Worm (Caenorhabditis elegans): ENCODE measurements around the gene T04C10.3.

T04C10.3 gene

DNA sequence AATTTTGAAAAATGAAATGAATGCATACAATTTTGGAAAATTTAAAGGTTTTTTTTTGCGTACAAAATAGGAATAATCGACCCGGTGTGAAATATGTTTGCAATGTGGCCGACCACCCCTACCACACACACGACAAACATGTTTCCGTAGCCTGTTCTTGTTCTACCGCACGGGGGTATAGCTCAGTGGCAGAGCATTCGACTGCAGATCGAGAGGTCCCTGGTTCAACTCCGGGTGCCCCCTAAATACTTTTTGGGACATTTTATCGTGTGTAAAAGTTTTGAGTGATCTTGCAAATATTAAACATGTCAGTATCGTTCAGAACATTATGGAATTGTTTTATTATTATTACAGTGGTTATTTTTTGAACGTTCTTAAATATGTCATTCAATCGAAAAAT, 7.5 kb upstream of the T04C10.3 start:
- TF ChIP-seq ceh-82 (tag; optimal IDR thresholded peaks at IDR 0.05) (no peak), nhr-12 (tag; optimal IDR thresholded peaks at IDR 0.05) (no peak), zag-1 (tag; optimal IDR thresholded peaks at IDR 0.05) (no peak), unc-62 (GFP tag; optimal IDR thresholded peaks at IDR 0.05) (no peak), blmp-1 (tag; optimal IDR thresholded peaks at IDR 0.05; ENCODE audit: insufficient read depth) (no peak), sma-3 (GFP tag; optimal IDR thresholded peaks at IDR 0.05) (peak; percentile 45), ZK546.5 (tag; optimal IDR thresholded peaks at IDR 0.05) (no peak), egl-27 (tag; optimal IDR thresholded peaks at IDR 0.05) (no peak), fos-1 (tag; optimal IDR thresholded peaks at IDR 0.05) (peak; percentile 42), lin-39 (tag; optimal IDR thresholded peaks at IDR 0.05) (no peak), F13H6.1 (tag; optimal IDR thresholded peaks at IDR 0.05) (peak; percentile 49), lin-11 (tag; optimal IDR thresholded peaks at IDR 0.05) (peak; percentile 23), nhr-77 (tag; optimal IDR thresholded peaks at IDR 0.05) (no peak), unc-55 (GFP tag; optimal IDR thresholded peaks at IDR 0.05) (peak; percentile 33), aly-2 (tag; optimal IDR thresholded peaks at IDR 0.05) (no peak), nhr-25 (tag; optimal IDR thresholded peaks at IDR 0.05) (no peak), ztf-4 (tag; optimal IDR thresholded peaks at IDR 0.05) (no peak), nhr-23 (tag; optimal IDR thresholded peaks at IDR 0.05) (no peak), lin-13 (GFP tag; optimal IDR thresholded peaks at IDR 0.05) (peak; percentile 33), C34F6.9 (tag; optimal IDR thresholded peaks at IDR 0.05) (peak; percentile 39), nhr-21 (tag; optimal IDR thresholded peaks at IDR 0.05) (no peak), mdl-1 (tag; optimal IDR thresholded peaks at IDR 0.05) (peak in 1 of 2 experiments; percentile 13), ama-1 (optimal IDR thresholded peaks at IDR 0.05) (no peak), skn-1 (tag; optimal IDR thresholded peaks at IDR 0.05) (no peak), elt-1 (tag; optimal IDR thresholded peaks at IDR 0.05) (no peak), lsy-2 (tag; optimal IDR thresholded peaks at IDR 0.05) (peak in 1 of 2 experiments; percentile 23), nhr-6 (tag; optimal IDR thresholded peaks at IDR 0.05) (no peak), nhr-10 (tag; optimal IDR thresholded peaks at IDR 0.05) (no peak), Y55F3AM.14 (GFP tag; optimal IDR thresholded peaks at IDR 0.05) (no peak), mbf-1 (tag; optimal IDR thresholded peaks at IDR 0.05) (no peak), gmeb-1 (tag; optimal IDR thresholded peaks at IDR 0.05) (no peak), ztf-11 (tag; optimal IDR thresholded peaks at IDR 0.05) (no peak), nhr-129 (tag; optimal IDR thresholded peaks at IDR 0.05) (peak; percentile 29), nhr-237 (tag; optimal IDR thresholded peaks at IDR 0.05) (no peak), snpc-4 (tag; optimal IDR thresholded peaks at IDR 0.05) (no peak), sma-9 (GFP tag; optimal IDR thresholded peaks at IDR 0.05) (peak; percentile 65), sma-9 (tag; optimal IDR thresholded peaks at IDR 0.05) (no peak), crh-2 (tag; optimal IDR thresholded peaks at IDR 0.05) (peak; percentile 23), unc-39 (tag; optimal IDR thresholded peaks at IDR 0.05) (no peak), dmd-4 (tag; optimal IDR thresholded peaks at IDR 0.05) (no peak), peb-1 (tag; optimal IDR thresholded peaks at IDR 0.05) (no peak), nhr-11 (tag; optimal IDR thresholded peaks at IDR 0.05) (no peak), alr-1 (tag; optimal IDR thresholded peaks at IDR 0.05) (no peak), mab-5 (tag; optimal IDR thresholded peaks at IDR 0.05) (no peak), ztf-1 (GFP tag; conservative IDR thresholded peaks at IDR 0.05) (no peak), sem-4 (tag; optimal IDR thresholded peaks at IDR 0.05) (peak; percentile 32), elt-3 (tag; optimal IDR thresholded peaks at IDR 0.05) (no peak), R02D3.7 (tag; optimal IDR thresholded peaks at IDR 0.05) (no peak), ceh-16 (tag; optimal IDR thresholded peaks at IDR 0.05) (no peak)

Data from whole organism, L2 larva.